Fruit fly (Drosophila melanogaster) whole organism, embryonic: ENCODE measurements around the gene Tcs6.
A peak's percentile ranks its signal among the peaks of the same experiment; 100 is the strongest.

ENCODE experiments used
- Asciz ChIP-seq: fragments of 200-800 bp; sonication (Bioruptor generic); optimal IDR thresholded peaks from 2 replicates; lab custom pipeline; 2017; ENCODE audit warnings: missing biosample characterization, mild to moderate bottlenecking, missing genetic modification characterization, missing genetic modification reagents
- Atf6 ChIP-seq: fragments of 200-800 bp; sonication (Bioruptor generic); IDR thresholded peaks from 2 replicates; pipeline ENCODE4 v1.3.6; 2022; ENCODE audit warnings: missing biosample characterization, missing genetic modification characterization
- Blimp-1 ChIP-seq: fragments of 200-800 bp; sonication (Bioruptor generic); optimal IDR thresholded peaks from 3 replicates; lab custom pipeline; 2018; ENCODE audit warnings: missing biosample characterization, missing genetic modification characterization, mild to moderate bottlenecking, moderate library complexity, missing genetic modification reagents
- CG10366 ChIP-seq: fragments of 200-800 bp; sonication (Bioruptor generic); IDR thresholded peaks from 2 replicates; pipeline ENCODE4 v1.3.6; 2022; ENCODE audit warnings: missing biosample characterization, missing genetic modification characterization
- CG10979 ChIP-seq: fragments of 200-800 bp; sonication (Bioruptor generic); optimal IDR thresholded peaks from 2 replicates; lab custom pipeline; 2018; ENCODE audit warnings: missing biosample characterization, mild to moderate bottlenecking, missing genetic modification characterization, moderate library complexity
- CG12659 ChIP-seq: fragments of 200-800 bp; sonication (Bioruptor generic); optimal IDR thresholded peaks from 3 replicates; lab custom pipeline; 2017; ENCODE audit warnings: mild to moderate bottlenecking, missing biosample characterization, missing genetic modification reagents, missing genetic modification characterization
- CG13894 ChIP-seq: fragments of 200-800 bp; sonication (Bioruptor generic); optimal IDR thresholded peaks from 3 replicates; lab custom pipeline; 2018; ENCODE audit warnings: missing biosample characterization, mild to moderate bottlenecking, missing genetic modification characterization, moderate library complexity
- CG14710 ChIP-seq: fragments of 200-800 bp; sonication (Bioruptor generic); optimal IDR thresholded peaks from 3 replicates; lab custom pipeline; 2019; ENCODE audit warnings: missing biosample characterization, mild to moderate bottlenecking, missing genetic modification characterization, moderate library complexity
- CG16813 ChIP-seq: fragments of 200-800 bp; sonication (Bioruptor generic); IDR thresholded peaks from 3 replicates; pipeline ENCODE4 v1.3.6; 2022; ENCODE audit warnings: missing biosample characterization, missing genetic modification characterization; ENCODE audit not compliant: partially characterized antibody
- CG17186 ChIP-seq: fragments of 200-800 bp; sonication (Bioruptor generic); optimal IDR thresholded peaks from 3 replicates; lab custom pipeline; 2017; ENCODE audit warnings: missing biosample characterization, missing genetic modification reagents, missing genetic modification characterization
- CG17359 ChIP-seq: fragments of 200-800 bp; sonication (Bioruptor generic); optimal IDR thresholded peaks from 3 replicates; lab custom pipeline; 2018; ENCODE audit warnings: missing biosample characterization, mild to moderate bottlenecking, missing genetic modification characterization, moderate library complexity
- CG18011 ChIP-seq: fragments of 200-800 bp; sonication (Bioruptor generic); optimal IDR thresholded peaks from 2 replicates; lab custom pipeline; 2017; ENCODE audit warnings: missing biosample characterization, missing genetic modification characterization, mild to moderate bottlenecking, moderate library complexity, missing genotype
- CG2120 ChIP-seq: fragments of 200-800 bp; sonication (Bioruptor generic); optimal IDR thresholded peaks from 3 replicates; lab custom pipeline; 2016; ENCODE audit warnings: missing biosample characterization, missing genetic modification characterization
- CG2678 ChIP-seq: fragments of 200-800 bp; sonication (Bioruptor generic); optimal IDR thresholded peaks from 3 replicates; lab custom pipeline; 2019; ENCODE audit warnings: missing biosample characterization, mild to moderate bottlenecking, missing genetic modification characterization, moderate library complexity
- CG30403 ChIP-seq: fragments of 200-800 bp; sonication (Bioruptor generic); optimal IDR thresholded peaks from 3 replicates; lab custom pipeline; 2016; ENCODE audit warnings: missing biosample characterization, missing genetic modification characterization
- CG31224 ChIP-seq: fragments of 200-800 bp; sonication (Bioruptor generic); IDR thresholded peaks from 2 replicates; pipeline ENCODE4 v1.3.6; 2022; ENCODE audit warnings: missing biosample characterization, missing genetic modification characterization
- CG31388 ChIP-seq: fragments of 200-800 bp; sonication (Bioruptor generic); optimal IDR thresholded peaks from 2 replicates; lab custom pipeline; 2016; ENCODE audit warnings: missing biosample characterization, missing genetic modification characterization
- CG3407 ChIP-seq: fragments of 200-800 bp; sonication (Bioruptor generic); optimal IDR thresholded peaks from 2 replicates; lab custom pipeline; 2018; ENCODE audit warnings: missing biosample characterization, mild to moderate bottlenecking, missing genetic modification characterization
- CG3847 ChIP-seq: fragments of 200-800 bp; sonication (Bioruptor generic); IDR thresholded peaks from 2 replicates; pipeline ENCODE4 v1.3.6; 2022; ENCODE audit warnings: missing biosample characterization, missing genetic modification characterization
- CG6654 ChIP-seq: fragments of 200-800 bp; sonication (Bioruptor generic); optimal IDR thresholded peaks from 2 replicates; lab custom pipeline; 2017; ENCODE audit warnings: missing biosample characterization, mild to moderate bottlenecking, missing genetic modification characterization
- CG6791 ChIP-seq: fragments of 200-800 bp; sonication (Bioruptor generic); IDR thresholded peaks from 3 replicates; pipeline ENCODE4 v1.3.6; 2022; ENCODE audit warnings: missing biosample characterization, missing genetic modification characterization; ENCODE audit not compliant: partially characterized antibody
- CG7963 ChIP-seq: fragments of 200-800 bp; sonication (Bioruptor generic); IDR thresholded peaks from 3 replicates; pipeline ENCODE4 v1.3.6; 2022; ENCODE audit warnings: missing biosample characterization, missing genetic modification characterization; ENCODE audit not compliant: partially characterized antibody
- CG7987 ChIP-seq: fragments of 200-800 bp; sonication (Bioruptor generic); optimal IDR thresholded peaks from 2 replicates; lab custom pipeline; 2018; ENCODE audit warnings: missing biosample characterization, mild to moderate bottlenecking, missing genetic modification characterization, moderate library complexity
- CG8478 ChIP-seq: fragments of >200 bp; optimal IDR thresholded peaks from 2 replicates; lab custom pipeline; 2018
- CG9215 ChIP-seq: fragments of 200-800 bp; sonication (Bioruptor generic); IDR thresholded peaks from 2 replicates; pipeline ENCODE4 v1.3.6; 2022; ENCODE audit warnings: missing biosample characterization, missing genetic modification characterization
- Chrac-16 ChIP-seq: fragments of 200-800 bp; sonication (Bioruptor generic); optimal IDR thresholded peaks from 3 replicates; lab custom pipeline; 2016; ENCODE audit warnings: missing biosample characterization, missing genetic modification characterization
- D ChIP-seq, 2 experiments: fragments of 200-800 bp in 1 of 2; fragments of >200 bp in 1 of 2; sonication (Bioruptor generic) in 1 of 2; optimal IDR thresholded peaks; 2 replicates in 1 of 2; 3 replicates in 1 of 2; lab custom pipeline; 2017; ENCODE audit warnings: mild to moderate bottlenecking in 1 of 2, missing biosample characterization in 1 of 2, missing genetic modification characterization in 1 of 2, missing genetic modification reagents in 1 of 2
- Dbx ChIP-seq: fragments of 200-800 bp; sonication (Bioruptor generic); IDR thresholded peaks from 3 replicates; pipeline ENCODE4 v1.3.6; 2022; ENCODE audit warnings: missing biosample characterization, missing genetic modification characterization
- GATAe ChIP-seq: fragments of 200-800 bp; sonication (Bioruptor generic); conservative IDR thresholded peaks from 2 replicates; pipeline ENCODE4 v1.3.6; 2022; ENCODE audit warnings: missing biosample characterization, missing genetic modification characterization
- HLH4C ChIP-seq: fragments of 200-800 bp; sonication (Bioruptor generic); IDR thresholded peaks from 3 replicates; pipeline ENCODE4 v1.3.6; 2022; ENCODE audit warnings: missing biosample characterization, missing genetic modification characterization; ENCODE audit not compliant: partially characterized antibody
- HLHmδ ChIP-seq: fragments of 200-800 bp; sonication (Bioruptor generic); optimal IDR thresholded peaks from 2 replicates; lab custom pipeline; 2018; ENCODE audit warnings: missing biosample characterization, mild to moderate bottlenecking, missing genetic modification characterization, moderate library complexity
- Hand ChIP-seq: fragments of 200-800 bp; sonication (Bioruptor generic); optimal IDR thresholded peaks from 2 replicates; lab custom pipeline; 2017; ENCODE audit warnings: mild to moderate bottlenecking, missing biosample characterization, missing genetic modification reagents, missing genetic modification characterization
- Hmx ChIP-seq: fragments of 200-800 bp; sonication (Bioruptor generic); optimal IDR thresholded peaks from 2 replicates; lab custom pipeline; 2016; ENCODE audit warnings: missing biosample characterization, missing genetic modification characterization
- Lim3 ChIP-seq: fragments of 200-800 bp; sonication (Bioruptor generic); IDR thresholded peaks from 2 replicates; pipeline ENCODE4 v1.3.6; 2022; ENCODE audit warnings: missing biosample characterization, missing genetic modification characterization
- Oli ChIP-seq: fragments of 200-800 bp; sonication (Bioruptor generic); optimal IDR thresholded peaks from 2 replicates; lab custom pipeline; 2018; ENCODE audit warnings: missing biosample characterization, mild to moderate bottlenecking, missing genetic modification characterization, moderate library complexity
- Pdp1 ChIP-seq, 2 experiments: fragments of 200-800 bp; sonication (Bioruptor generic); optimal IDR thresholded peaks; 3 replicates each; lab custom pipeline; 2016; ENCODE audit warnings: missing biosample characterization in 2 of 2, missing genetic modification characterization in 2 of 2, mild to moderate bottlenecking in 1 of 2, moderate library complexity in 1 of 2
- Trl ChIP-seq, 3 experiments: fragments of >200 bp in 2 of 3; fragments of 200-800 bp in 1 of 3; sonication (Bioruptor generic) in 1 of 3; optimal IDR thresholded peaks; 2 replicates in 1 of 3; 3 replicates in 2 of 3; lab custom pipeline; 2016 to 2017; ENCODE audit warnings: missing biosample characterization in 1 of 3, missing genetic modification characterization in 1 of 3
- abd-A ChIP-seq: fragments of 200-800 bp; sonication (Bioruptor generic); optimal IDR thresholded peaks from 3 replicates; lab custom pipeline; 2019; ENCODE audit warnings: missing biosample characterization, mild to moderate bottlenecking, missing genetic modification characterization, moderate library complexity
- az2 ChIP-seq: fragments of 200-800 bp; sonication (Bioruptor generic); optimal IDR thresholded peaks from 3 replicates; lab custom pipeline; 2016; ENCODE audit warnings: missing biosample characterization, missing genetic modification characterization
- dimm ChIP-seq: fragments of 200-800 bp; sonication (Bioruptor generic); IDR thresholded peaks from 2 replicates; pipeline ENCODE4 v1.3.6; 2022; ENCODE audit warnings: missing biosample characterization, missing genetic modification characterization
- eve ChIP-seq, 2 experiments: fragments of >200 bp; optimal IDR thresholded peaks; 2 replicates each; lab custom pipeline; 2017; ENCODE audit warnings: missing biosample characterization in 2 of 2, missing genetic modification characterization in 2 of 2
- exex ChIP-seq: fragments of 200-800 bp; sonication (Bioruptor generic); optimal IDR thresholded peaks from 4 replicates; lab custom pipeline; 2018; ENCODE audit warnings: missing biosample characterization, mild to moderate bottlenecking, missing genetic modification characterization, moderate library complexity
- fd96Cb ChIP-seq: fragments of 200-800 bp; sonication (Bioruptor generic); optimal IDR thresholded peaks from 2 replicates; lab custom pipeline; 2018; ENCODE audit warnings: missing biosample characterization, mild to moderate bottlenecking, missing genetic modification characterization, moderate library complexity
- kni ChIP-seq: fragments of 200-800 bp; sonication (Bioruptor generic); optimal IDR thresholded peaks from 3 replicates; lab custom pipeline; 2017; ENCODE audit warnings: mild to moderate bottlenecking, missing biosample characterization, missing genetic modification reagents, missing genetic modification characterization
- shn ChIP-seq: fragments of 200-800 bp; sonication (Bioruptor generic); optimal IDR thresholded peaks from 3 replicates; lab custom pipeline; 2016; ENCODE audit warnings: missing biosample characterization, missing genetic modification characterization
- sqz ChIP-seq: fragments of 200-800 bp; sonication (Bioruptor generic); optimal IDR thresholded peaks from 3 replicates; lab custom pipeline; 2018; ENCODE audit warnings: missing biosample characterization, mild to moderate bottlenecking, missing genetic modification characterization
- stc ChIP-seq: fragments of 200-800 bp; sonication (Bioruptor generic); IDR thresholded peaks from 2 replicates; pipeline ENCODE4 v1.3.6; 2022; ENCODE audit warnings: missing biosample characterization, missing genetic modification characterization
- toy ChIP-seq: fragments of 200-800 bp; sonication (Bioruptor generic); IDR thresholded peaks from 2 replicates; pipeline ENCODE4 v1.3.6; 2022; ENCODE audit warnings: missing biosample characterization, missing genetic modification characterization
- tup ChIP-seq: fragments of 200-800 bp; sonication (Bioruptor generic); optimal IDR thresholded peaks from 2 replicates; lab custom pipeline; 2016; ENCODE audit warnings: missing biosample characterization, mild to moderate bottlenecking, missing genetic modification characterization, moderate library complexity
- z ChIP-seq: fragments of 200-800 bp; sonication (Bioruptor generic); IDR thresholded peaks from 3 replicates; pipeline ENCODE4 v1.3.6; 2022; ENCODE audit warnings: missing biosample characterization, missing genetic modification characterization

Tcs6 gene

dm6 chr3R:26010628-26011027 lies 47.4 kb downstream of the Tcs6 start (continued):
- TF ChIP-seq Trl (optimal IDR thresholded peaks at IDR 0.05; lab: Kevin White, UChicago) (no peak), Trl (GFP tag; optimal IDR thresholded peaks at IDR 0.05; lab: Kevin White, UChicago) (no peak), CG9215 (no peak), CG6654 (no peak), CG2120 (GFP tag; lab: Kevin White, UChicago) (no peak), Asciz (GFP tag; lab: Kevin White, UChicago) (no peak), Atf6 (no peak), Blimp-1 (GFP tag; lab: Kevin White, UChicago) (no peak), Lim3 (no peak), CG7987 (no peak), CG2678 (no peak), Chrac-16 (GFP tag; lab: Kevin White, UChicago) (no peak), shn (no peak), HLH4C (GFP tag; lab: Robert Waterston, UW) (no peak), Hmx (GFP tag; lab: Kevin White, UChicago) (no peak), Oli (tag; lab: Kevin White, UChicago) (no peak), CG7963 (GFP tag; lab: Robert Waterston, UW) (no peak), CG6791 (GFP tag; lab: Robert Waterston, UW) (no peak), CG17359 (tag; lab: Kevin White, UChicago) (no peak), dimm (GFP tag; lab: Robert Waterston, UW) (no peak), toy (GFP tag; lab: Robert Waterston, UW) (no peak), stc (GFP tag; lab: Robert Waterston, UW) (no peak), CG10366 (GFP tag; lab: Robert Waterston, UW) (no peak), eve (GFP tag; optimal IDR thresholded peaks at IDR 0.05; lab: Kevin White, UChicago) (no peak), CG10979 (no peak), CG13894 (tag; lab: Kevin White, UChicago) (no peak), exex (no peak), CG3847 (GFP tag; lab: Robert Waterston, UW) (no peak), az2 (no peak), Hand (GFP tag; lab: Kevin White, UChicago) (no peak), CG8478 (lab: Kevin White, UChicago) (no peak), CG31224 (GFP tag; lab: Robert Waterston, UW) (no peak), CG17186 (GFP tag; lab: Kevin White, UChicago) (no peak), CG18011 (GFP tag; lab: Kevin White, UChicago) (no peak), CG16813 (GFP tag; lab: Robert Waterston, UW) (no peak), CG3407 (GFP tag; lab: Kevin White, UChicago) (no peak), GATAe (GFP tag; lab: Robert Waterston, UW) (no peak), CG12659 (no peak), HLHmδ (GFP tag; lab: Kevin White, UChicago) (peak; percentile 99), kni (GFP tag; lab: Kevin White, UChicago) (peak; percentile 91), tup (GFP tag; lab: Kevin White, UChicago) (no peak), CG31388 (no peak), z (GFP tag; lab: Robert Waterston, UW) (peak; percentile 57; the same call in 1 of the 3 replicates), Pdp1 (GFP tag; optimal IDR thresholded peaks at IDR 0.05; lab: Kevin White, UChicago) (no peak), CG14710 (tag; lab: Kevin White, UChicago) (no peak), sqz (GFP tag; lab: Kevin White, UChicago) (no peak), D (optimal IDR thresholded peaks at IDR 0.05; lab: Kevin White, UChicago) (no peak), D (GFP tag; optimal IDR thresholded peaks at IDR 0.05; lab: Kevin White, UChicago) (no peak), abd-A (tag; lab: Kevin White, UChicago) (no peak), fd96Cb (tag; lab: Kevin White, UChicago) (no peak), CG30403 (GFP tag; lab: Kevin White, UChicago) (no peak), Dbx (GFP tag; lab: Robert Waterston, UW) (no peak)
